Worm (Caenorhabditis elegans): Measurements from ENCODE around the gene F55B11.4.

DNA sequence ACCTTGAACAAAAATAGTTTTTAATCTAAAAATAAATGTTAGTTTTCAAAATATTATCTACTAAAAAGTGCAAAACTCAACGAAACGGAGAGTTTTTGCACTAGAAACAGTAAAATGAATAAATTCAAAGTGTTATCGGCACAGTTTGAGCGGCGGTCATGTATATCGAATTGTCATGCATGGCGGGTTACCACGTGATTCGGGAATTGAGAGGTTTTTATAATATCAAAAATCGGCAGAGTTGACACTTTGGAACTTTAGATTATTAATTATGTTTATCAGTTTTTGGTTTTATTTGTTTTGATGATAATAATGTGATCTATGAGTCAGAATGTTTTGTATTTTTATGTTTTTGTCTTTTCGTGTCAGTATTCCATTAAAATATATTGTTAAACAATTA lies 17.3 kb downstream of the F55B11.4 start:
- TF ChIP-seq pha-4 (GFP tag; IDR thresholded peaks at IDR 0.05) (no peak), pha-4 (tag; optimal IDR thresholded peaks at IDR 0.05) (no peak), hif-1 (tag; optimal IDR thresholded peaks at IDR 0.05) (no peak), egl-27 (tag; optimal IDR thresholded peaks at IDR 0.05) (no peak), nhr-237 (tag; optimal IDR thresholded peaks at IDR 0.05) (no peak), daf-8 (GFP tag; IDR thresholded peaks at IDR 0.05) (no peak), mdl-1 (tag; optimal IDR thresholded peaks at IDR 0.05) (peak in 1 of 2 experiments; percentile 58), nhr-11 (tag; optimal IDR thresholded peaks at IDR 0.05) (no peak), nhr-48 (tag; optimal IDR thresholded peaks at IDR 0.05) (peak; percentile 57), madf-5 (GFP tag; IDR thresholded peaks at IDR 0.05) (no peak), ama-1 (optimal IDR thresholded peaks at IDR 0.05) (no peak), aly-2 (tag; optimal IDR thresholded peaks at IDR 0.05) (no peak), ZK546.5 (tag; optimal IDR thresholded peaks at IDR 0.05) (no peak), pqm-1 (tag; optimal IDR thresholded peaks at IDR 0.05) (peak; percentile 86), nhr-77 (tag; optimal IDR thresholded peaks at IDR 0.05) (peak; percentile 45)
